Worm (Caenorhabditis elegans): ENCODE measurements around the gene tmem-138.

tmem-138 gene

DNA sequence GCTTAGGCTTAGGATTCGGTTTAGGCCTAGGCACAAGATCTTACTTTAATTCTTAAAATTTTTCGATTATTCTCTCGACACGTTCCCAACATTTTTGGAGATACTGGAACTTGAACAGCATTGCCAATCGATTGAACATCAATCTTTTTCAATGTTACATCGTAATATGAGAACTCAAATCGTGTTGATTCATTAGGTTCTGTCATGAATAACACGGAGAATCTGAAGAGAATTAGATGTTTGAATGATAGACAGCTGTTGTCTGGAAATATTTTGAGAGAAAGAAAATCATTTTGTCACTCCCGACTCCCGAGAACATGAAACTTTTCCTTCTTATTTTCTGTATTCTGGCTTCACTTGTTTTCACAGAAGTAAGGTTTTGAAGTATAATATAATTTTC lies 12.2 kb downstream of the tmem-138 start, which contains the start of gene T05C12.15:
T05C12.15 (plus strand) TSS at position 301 of the 400 bp plus-strand sequence.
- TF ChIP-seq snpc-4 (tag; optimal IDR thresholded peaks at IDR 0.05): no peak
- TF ChIP-seq drap-1 (GFP tag; optimal IDR thresholded peaks at IDR 0.05): no peak
- no peak for TF ChIP-seq nhr-76 (tag; optimal IDR thresholded peaks at IDR 0.05)
- TF ChIP-seq unc-120 (tag; optimal IDR thresholded peaks at IDR 0.05; ENCODE audit: poor library complexity, severe bottlenecking): no peak
- TF ChIP-seq nhr-28 (tag; optimal IDR thresholded peaks at IDR 0.05): no peak
- no peak for TF ChIP-seq sem-2 (GFP tag; optimal IDR thresholded peaks at IDR 0.05)
- TF ChIP-seq zip-8 (tag; optimal IDR thresholded peaks at IDR 0.05): no peak
- no peak for TF ChIP-seq sptf-1 (tag; optimal IDR thresholded peaks at IDR 0.05)
- no peak for TF ChIP-seq unc-39 (tag; optimal IDR thresholded peaks at IDR 0.05)
- no peak for TF ChIP-seq elt-1 (tag; optimal IDR thresholded peaks at IDR 0.05; ENCODE audit: borderline replicate concordance, insufficient read depth)
- no peak for TF ChIP-seq lin-32 (GFP tag; optimal IDR thresholded peaks at IDR 0.05)
- no peak for TF ChIP-seq ceh-83 (GFP tag; optimal IDR thresholded peaks at IDR 0.05)
- no peak for TF ChIP-seq elt-3 (tag; optimal IDR thresholded peaks at IDR 0.05)

- TF ChIP-seq mep-1 (tag; optimal IDR thresholded peaks at IDR 0.05): no peak
- TF ChIP-seq nhr-76 (tag; optimal IDR thresholded peaks at IDR 0.05): no peak
Observed at ce11 chrII:8170374-8170773, 13.3 kb downstream of the tmem-138 start, which contains the start of gene T05C12.11. TSS of gene T05C12.11 (minus strand) at chrII:8170474.

DNA sequence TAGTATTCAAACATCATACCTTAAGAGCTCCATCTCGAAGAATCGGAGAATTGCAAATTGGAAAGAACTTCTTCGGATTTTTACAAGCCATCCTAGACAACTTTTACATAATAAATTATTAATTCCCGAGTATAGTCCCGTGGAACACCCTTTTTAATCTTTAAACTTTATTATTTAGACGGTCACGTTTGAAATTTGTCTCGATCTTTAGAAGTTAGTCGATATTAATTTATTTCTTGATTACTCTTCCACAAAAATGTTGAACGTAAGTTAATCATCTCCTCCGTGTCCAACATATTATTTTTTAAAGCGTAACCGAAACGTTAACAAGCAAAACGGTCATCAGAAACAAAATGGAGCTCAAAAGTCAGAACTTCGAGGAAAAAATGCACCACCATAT lies 16.3 kb downstream of the tmem-138 start, which contains the start of the genes decr-1.3 and T05C12.1:
decr-1.3 (minus strand) TSS at position 101 of the 400 bp plus-strand sequence.
T05C12.1 (plus strand) TSS at position 232 of the 400 bp plus-strand sequence.
- no peak for TF ChIP-seq mep-1 (tag; optimal IDR thresholded peaks at IDR 0.05)
- TF ChIP-seq nhr-76 (tag; optimal IDR thresholded peaks at IDR 0.05): no peak
- no peak for TF ChIP-seq lin-32 (GFP tag; optimal IDR thresholded peaks at IDR 0.05)
- no peak for TF ChIP-seq unc-39 (tag; optimal IDR thresholded peaks at IDR 0.05)
- TF ChIP-seq blmp-1 (tag; optimal IDR thresholded peaks at IDR 0.05): no peak
- TF ChIP-seq lsy-2 (tag; optimal IDR thresholded peaks at IDR 0.05): no peak
- no peak for TF ChIP-seq snpc-4 (tag; optimal IDR thresholded peaks at IDR 0.05)
- TF ChIP-seq bed-3 (GFP tag; optimal IDR thresholded peaks at IDR 0.05): no peak
- no peak for TF ChIP-seq nhr-237 (tag; optimal IDR thresholded peaks at IDR 0.05)
- TF ChIP-seq ces-1 (GFP tag; optimal IDR thresholded peaks at IDR 0.05): no peak
- no peak for TF ChIP-seq mls-2 (tag; optimal IDR thresholded peaks at IDR 0.05)
- no peak for TF ChIP-seq lin-13 (tag; optimal IDR thresholded peaks at IDR 0.05)
- TF ChIP-seq tbx-8 (GFP tag; optimal IDR thresholded peaks at IDR 0.05): no peak
- no peak for TF ChIP-seq pha-4 (tag; optimal IDR thresholded peaks at IDR 0.05)
- no peak for TF ChIP-seq elt-3 (tag; optimal IDR thresholded peaks at IDR 0.05)

- TF ChIP-seq nhr-76 (tag; optimal IDR thresholded peaks at IDR 0.05) (no peak), bed-3 (GFP tag; optimal IDR thresholded peaks at IDR 0.05) (no peak), sem-2 (GFP tag; optimal IDR thresholded peaks at IDR 0.05) (no peak), ztf-11 (tag; optimal IDR thresholded peaks at IDR 0.05) (no peak), nhr-237 (tag; optimal IDR thresholded peaks at IDR 0.05) (no peak), ceh-83 (GFP tag; optimal IDR thresholded peaks at IDR 0.05) (no peak), elt-3 (tag; optimal IDR thresholded peaks at IDR 0.05) (no peak), nhr-2 (tag; optimal IDR thresholded peaks at IDR 0.05) (no peak), sptf-1 (tag; optimal IDR thresholded peaks at IDR 0.05) (no peak), drap-1 (GFP tag; optimal IDR thresholded peaks at IDR 0.05) (no peak), flh-1 (GFP tag; optimal IDR thresholded peaks at IDR 0.05) (no peak), M03D4.4 (tag; optimal IDR thresholded peaks at IDR 0.05) (no peak), ceh-39 (tag; optimal IDR thresholded peaks at IDR 0.05) (no peak), cnd-1 (tag; optimal IDR thresholded peaks at IDR 0.05) (no peak), nhr-28 (tag; optimal IDR thresholded peaks at IDR 0.05) (no peak), snpc-4 (tag; optimal IDR thresholded peaks at IDR 0.05) (no peak), ces-1 (GFP tag; optimal IDR thresholded peaks at IDR 0.05) (no peak), unc-120 (tag; optimal IDR thresholded peaks at IDR 0.05; ENCODE audit: poor library complexity, severe bottlenecking) (no peak), tbx-8 (GFP tag; optimal IDR thresholded peaks at IDR 0.05) (no peak)
Observed at ce11 chrII:8174148-8174547, 17.0 kb downstream of the tmem-138 start.

ce11 chrII:8177095-8177494 lies 20.0 kb downstream of the tmem-138 start, which contains the start of gene acr-14:
TSS of gene acr-14 (minus strand) at chrII:8177195.
- TF ChIP-seq M03D4.4 (tag; optimal IDR thresholded peaks at IDR 0.05) (no peak), ham-2 (GFP tag; optimal IDR thresholded peaks at IDR 0.05) (no peak), flh-1 (GFP tag; optimal IDR thresholded peaks at IDR 0.05) (no peak), unc-39 (tag; optimal IDR thresholded peaks at IDR 0.05) (no peak), ztf-11 (tag; optimal IDR thresholded peaks at IDR 0.05) (no peak), snpc-4 (tag; optimal IDR thresholded peaks at IDR 0.05) (no peak)

Measured in whole organism, mixed stage, embryonic.